Fruit fly (Drosophila melanogaster) whole organism, embryonic: ENCODE measurements around the gene barc.

Source experiments
- Adf1 ChIP-seq: fragments of 200-800 bp; sonication (Bioruptor generic); IDR thresholded peaks from 2 replicates; pipeline ENCODE4 v1.3.6; 2022; ENCODE audit warnings: missing biosample characterization, missing genetic modification characterization
- Atf6 ChIP-seq: fragments of 200-800 bp; sonication (Bioruptor generic); IDR thresholded peaks from 2 replicates; pipeline ENCODE4 v1.3.6; 2022; ENCODE audit warnings: missing biosample characterization, missing genetic modification characterization
- CG11560 ChIP-seq: fragments of 200-800 bp; sonication (Bioruptor generic); IDR thresholded peaks from 3 replicates; pipeline ENCODE4 v1.3.6; 2022; ENCODE audit warnings: missing biosample characterization, missing genetic modification characterization
- CG12236 ChIP-seq: fragments of 200-800 bp; sonication (Bioruptor generic); optimal IDR thresholded peaks from 2 replicates; lab custom pipeline; 2016; ENCODE audit warnings: missing biosample characterization, missing genetic modification characterization
- CG12299 ChIP-seq: fragments of 200-800 bp; sonication (Bioruptor generic); optimal IDR thresholded peaks from 2 replicates; lab custom pipeline; 2018; ENCODE audit warnings: missing biosample characterization, mild to moderate bottlenecking, missing genetic modification characterization
- CG13424 ChIP-seq: fragments of 200-800 bp; sonication (Bioruptor generic); optimal IDR thresholded peaks from 2 replicates; lab custom pipeline; 2019; ENCODE audit warnings: missing biosample characterization, mild to moderate bottlenecking, missing genetic modification characterization, moderate library complexity
- CG13624 ChIP-seq: fragments of 200-800 bp; sonication (Bioruptor generic); optimal IDR thresholded peaks from 2 replicates; lab custom pipeline; 2016; ENCODE audit warnings: missing biosample characterization, missing genetic modification characterization
- CG13775 ChIP-seq: fragments of 200-800 bp; sonication (Bioruptor generic); optimal IDR thresholded peaks from 3 replicates; lab custom pipeline; 2017; ENCODE audit warnings: missing biosample characterization, mild to moderate bottlenecking, missing genetic modification characterization
- CG1603 ChIP-seq: fragments of 200-800 bp; sonication (Bioruptor generic); optimal IDR thresholded peaks from 2 replicates; lab custom pipeline; 2019; ENCODE audit warnings: missing biosample characterization, mild to moderate bottlenecking, missing genetic modification characterization, moderate library complexity
- CG3726 ChIP-seq: fragments of 200-800 bp; sonication (Bioruptor generic); IDR thresholded peaks from 3 replicates; pipeline ENCODE4, ENCODE4 v1.3.6; 2022; ENCODE audit warnings: missing biosample characterization, missing genetic modification characterization
- CG3995 ChIP-seq: fragments of 200-800 bp; sonication (Bioruptor generic); optimal IDR thresholded peaks from 3 replicates; lab custom pipeline; 2016; ENCODE audit warnings: missing biosample characterization, missing genetic modification characterization
- CG4404 ChIP-seq: fragments of 200-800 bp; sonication (Bioruptor generic); IDR thresholded peaks from 2 replicates; pipeline ENCODE4 v1.3.6; 2022; ENCODE audit warnings: missing biosample characterization, missing genetic modification characterization
- CG4730 ChIP-seq: fragments of 200-800 bp; sonication (Bioruptor generic); IDR thresholded peaks from 2 replicates; pipeline ENCODE4 v1.3.6; 2022; ENCODE audit warnings: missing biosample characterization, missing genetic modification characterization
- CG5180 ChIP-seq: fragments of 200-800 bp; sonication (Bioruptor generic); optimal IDR thresholded peaks from 3 replicates; lab custom pipeline; 2017; ENCODE audit warnings: missing biosample characterization, missing genetic modification characterization, mild to moderate bottlenecking, moderate library complexity, missing genetic modification reagents
- CG5245 ChIP-seq: fragments of 200-800 bp; sonication (Bioruptor generic); optimal IDR thresholded peaks from 3 replicates; lab custom pipeline; 2016; ENCODE audit warnings: missing biosample characterization, missing genetic modification characterization
- CG7357 ChIP-seq: fragments of 200-800 bp; sonication (Bioruptor generic); IDR thresholded peaks from 3 replicates; pipeline ENCODE4 v1.3.6; 2022; ENCODE audit warnings: missing biosample characterization, missing genetic modification characterization
- CG7786 ChIP-seq: fragments of 200-800 bp; sonication (Bioruptor generic); optimal IDR thresholded peaks from 2 replicates; lab custom pipeline; 2016; ENCODE audit warnings: missing biosample characterization, missing genetic modification characterization
- CG7987 ChIP-seq: fragments of 200-800 bp; sonication (Bioruptor generic); optimal IDR thresholded peaks from 2 replicates; lab custom pipeline; 2018; ENCODE audit warnings: missing biosample characterization, mild to moderate bottlenecking, missing genetic modification characterization, moderate library complexity
- CG9437 ChIP-seq: fragments of 200-800 bp; sonication (Bioruptor generic); optimal IDR thresholded peaks from 2 replicates; lab custom pipeline; 2018; ENCODE audit warnings: missing biosample characterization, mild to moderate bottlenecking, missing genetic modification characterization
- Chrac-16 ChIP-seq: fragments of 200-800 bp; sonication (Bioruptor generic); optimal IDR thresholded peaks from 3 replicates; lab custom pipeline; 2016; ENCODE audit warnings: missing biosample characterization, missing genetic modification characterization
- Dll ChIP-seq: fragments of 200-800 bp; sonication (Bioruptor generic); IDR thresholded peaks from 4 replicates; pipeline ENCODE4 v1.3.6; 2022; ENCODE audit warnings: missing biosample characterization, missing genetic modification characterization; ENCODE audit not compliant: partially characterized antibody
- E2f2 ChIP-seq: fragments of 200-800 bp; sonication (Bioruptor generic); IDR thresholded peaks from 2 replicates; pipeline ENCODE4 v1.3.6; 2022; ENCODE audit warnings: missing biosample characterization, missing genetic modification characterization
- Gsc ChIP-seq: fragments of 200-800 bp; sonication (Bioruptor generic); IDR thresholded peaks from 2 replicates; pipeline ENCODE4 v1.3.6; 2022; ENCODE audit warnings: missing biosample characterization, missing genetic modification characterization
- Hr51 ChIP-seq, 2 experiments: fragments of 200-800 bp; sonication (Bioruptor generic); optimal IDR thresholded peaks; 2 replicates in 1 of 2; 3 replicates in 1 of 2; lab custom pipeline; 2016 to 2018; ENCODE audit warnings: missing biosample characterization in 2 of 2, missing genetic modification characterization in 2 of 2, mild to moderate bottlenecking in 1 of 2, moderate library complexity in 1 of 2
- Myb ChIP-seq: fragments of 200-800 bp; sonication (Bioruptor generic); optimal IDR thresholded peaks from 2 replicates; lab custom pipeline; 2016; ENCODE audit warnings: missing biosample characterization, missing genetic modification characterization
- Neu2 ChIP-seq: fragments of 200-800 bp; sonication (Bioruptor generic); optimal IDR thresholded peaks from 3 replicates; lab custom pipeline; 2016; ENCODE audit warnings: missing biosample characterization, missing genetic modification characterization, borderline replicate concordance
- Optix ChIP-seq: fragments of 200-800 bp; sonication (Bioruptor generic); IDR thresholded peaks from 3 replicates; pipeline ENCODE4 v1.3.6; 2022; ENCODE audit warnings: missing biosample characterization, missing genetic modification characterization
- ara ChIP-seq: fragments of 200-800 bp; sonication (Bioruptor generic); IDR thresholded peaks from 2 replicates; pipeline ENCODE4 v1.3.6; 2022; ENCODE audit warnings: missing biosample characterization, missing genetic modification characterization
- ase ChIP-seq: fragments of 200-800 bp; sonication (Bioruptor generic); IDR thresholded peaks from 3 replicates; pipeline ENCODE4 v1.3.6; 2022; ENCODE audit warnings: missing biosample characterization, missing genetic modification characterization
- ash1 ChIP-seq: fragments of 200-800 bp; sonication (Bioruptor generic); optimal IDR thresholded peaks from 2 replicates; lab custom pipeline; 2018; ENCODE audit warnings: missing biosample characterization, mild to moderate bottlenecking, missing genetic modification characterization
- az2 ChIP-seq: fragments of 200-800 bp; sonication (Bioruptor generic); optimal IDR thresholded peaks from 3 replicates; lab custom pipeline; 2016; ENCODE audit warnings: missing biosample characterization, missing genetic modification characterization
- cad ChIP-seq: fragments of >200 bp; optimal IDR thresholded peaks from 2 replicates; lab custom pipeline; 2017; ENCODE audit warnings: missing biosample characterization, missing genetic modification characterization
- crol ChIP-seq: fragments of 200-800 bp; sonication (Bioruptor generic); IDR thresholded peaks from 2 replicates; pipeline ENCODE4 v1.3.6; 2022; ENCODE audit warnings: missing biosample characterization, missing genetic modification characterization
- dan ChIP-seq: fragments of 200-800 bp; sonication (Bioruptor generic); IDR thresholded peaks from 2 replicates; pipeline ENCODE4 v1.3.6; 2022; ENCODE audit warnings: missing biosample characterization, missing genetic modification characterization
- dati ChIP-seq: fragments of 200-800 bp; sonication (Bioruptor generic); IDR thresholded peaks from 2 replicates; pipeline ENCODE4 v1.3.6; 2022; ENCODE audit warnings: missing biosample characterization, missing genetic modification characterization
- dpn ChIP-seq, 2 experiments: fragments of 200-800 bp; sonication (Bioruptor generic); optimal IDR thresholded peaks; 3 replicates each; lab custom pipeline; 2016; ENCODE audit warnings: missing biosample characterization in 2 of 2, missing genetic modification characterization in 2 of 2
- ewg ChIP-seq: fragments of 200-800 bp; sonication (Bioruptor generic); optimal IDR thresholded peaks from 3 replicates; lab custom pipeline; 2017; ENCODE audit warnings: mild to moderate bottlenecking, missing biosample characterization, missing genetic modification reagents, missing genetic modification characterization
- fd102C ChIP-seq: fragments of 200-800 bp; sonication (Bioruptor generic); optimal IDR thresholded peaks from 2 replicates; lab custom pipeline; 2018; ENCODE audit warnings: missing biosample characterization, mild to moderate bottlenecking, missing genetic modification characterization, moderate library complexity
- gcm ChIP-seq: fragments of 200-800 bp; sonication (Bioruptor generic); optimal IDR thresholded peaks from 2 replicates; lab custom pipeline; 2019; ENCODE audit warnings: missing biosample characterization, mild to moderate bottlenecking, missing genetic modification characterization, moderate library complexity
- lola ChIP-seq, 3 experiments: fragments of >200 bp in 2 of 3; fragments of 200-800 bp in 1 of 3; sonication (Bioruptor generic) in 1 of 3; optimal IDR thresholded peaks; 2 replicates each; lab custom pipeline; 2017 to 2019; ENCODE audit warnings: missing biosample characterization in 3 of 3, missing genetic modification characterization in 3 of 3, mild to moderate bottlenecking in 1 of 3, moderate library complexity in 1 of 3
- luna ChIP-seq: fragments of 200-800 bp; sonication (Bioruptor generic); optimal IDR thresholded peaks from 2 replicates; lab custom pipeline; 2016; ENCODE audit warnings: missing biosample characterization, missing genetic modification characterization
- pb ChIP-seq: fragments of 200-800 bp; sonication (Bioruptor generic); optimal IDR thresholded peaks from 3 replicates; lab custom pipeline; 2016; ENCODE audit warnings: missing biosample characterization, missing genetic modification characterization
- prd ChIP-seq, 3 experiments: fragments of >200 bp in 2 of 3; fragments of 200-800 bp in 1 of 3; sonication (Bioruptor generic) in 1 of 3; optimal IDR thresholded peaks in 2 of 3; IDR thresholded peaks in 1 of 3; 2 replicates in 2 of 3; 3 replicates in 1 of 3; pipeline versions ENCODE4 v1.3.6 to Lab custom; 2017 to 2022; ENCODE audit warnings: missing biosample characterization in 1 of 3, missing genetic modification characterization in 1 of 3
- pum ChIP-seq: fragments of 200-800 bp; sonication (Bioruptor generic); optimal IDR thresholded peaks from 2 replicates; lab custom pipeline; 2016; ENCODE audit warnings: missing biosample characterization, missing genetic modification characterization
- sqz ChIP-seq: fragments of 200-800 bp; sonication (Bioruptor generic); optimal IDR thresholded peaks from 3 replicates; lab custom pipeline; 2018; ENCODE audit warnings: missing biosample characterization, mild to moderate bottlenecking, missing genetic modification characterization
- tx ChIP-seq: fragments of 200-800 bp; sonication (Bioruptor generic); optimal IDR thresholded peaks from 2 replicates; lab custom pipeline; 2016; ENCODE audit warnings: missing biosample characterization, missing genetic modification characterization
- unc-4 ChIP-seq: fragments of 200-800 bp; sonication (Bioruptor generic); IDR thresholded peaks from 2 replicates; pipeline ENCODE4 v1.3.6; 2022; ENCODE audit warnings: missing biosample characterization, missing genetic modification characterization; ENCODE audit not compliant: partially characterized antibody
- vnd ChIP-seq: fragments of 200-800 bp; sonication (Bioruptor generic); IDR thresholded peaks from 3 replicates; pipeline ENCODE4 v1.3.6; 2022; ENCODE audit warnings: missing biosample characterization, missing genetic modification characterization; ENCODE audit not compliant: partially characterized antibody
- zf30C ChIP-seq: fragments of 200-800 bp; sonication (Bioruptor generic); optimal IDR thresholded peaks from 3 replicates; lab custom pipeline; 2018; ENCODE audit warnings: missing biosample characterization, mild to moderate bottlenecking, missing genetic modification characterization

Gene barc

dm6 chr3L:21482100-21482499, 49.2 kb upstream of the barc start (continued):
- TF ChIP-seq pb = no peak
- no peak for TF ChIP-seq lola (GFP tag; optimal IDR thresholded peaks at IDR 0.05; lab: Kevin White, UChicago)
- TF ChIP-seq dpn (GFP tag; optimal IDR thresholded peaks at IDR 0.05; lab: Kevin White, UChicago) = no peak
- no peak for TF ChIP-seq Hr51 (GFP tag; optimal IDR thresholded peaks at IDR 0.05; lab: Kevin White, UChicago)
- TF ChIP-seq CG1603 (tag; lab: Kevin White, UChicago) = no peak
- TF ChIP-seq CG7786 = no peak

dm6 chr3L:21479636-21480035, 46.7 kb upstream of the barc start:
- peak; percentile 79 for TF ChIP-seq gcm (GFP tag; lab: Kevin White, UChicago)
- TF ChIP-seq ara (GFP tag; lab: Robert Waterston, UW) = peak; percentile 48; the same call in 1 of the 2 replicates
- TF ChIP-seq CG12236 (GFP tag; lab: Kevin White, UChicago) = no peak
- no peak for TF ChIP-seq CG4404 (GFP tag; lab: Robert Waterston, UW)
- no peak for TF ChIP-seq CG13624 (GFP tag; lab: Kevin White, UChicago)
- TF ChIP-seq zf30C (GFP tag; lab: Kevin White, UChicago) = peak; percentile 83
- no peak for TF ChIP-seq CG7357 (GFP tag; lab: Robert Waterston, UW)
- peak; percentile 72 for TF ChIP-seq crol (GFP tag; lab: Robert Waterston, UW)
- TF ChIP-seq CG5245 (GFP tag; lab: Kevin White, UChicago) = no peak
- no peak for TF ChIP-seq cad
- TF ChIP-seq E2f2 = peak; percentile 18; the same call in 1 of the 2 replicates
- TF ChIP-seq ash1 (GFP tag; lab: Kevin White, UChicago) = no peak
- no peak for TF ChIP-seq CG3995 (GFP tag; lab: Kevin White, UChicago)
- TF ChIP-seq Myb = no peak
- TF ChIP-seq pb = no peak
- TF ChIP-seq Atf6 = peak; percentile 11; the same call in 1 of the 2 replicates
- peak; percentile 31; the same call in 1 of the 3 replicates for TF ChIP-seq Optix
- TF ChIP-seq ase (GFP tag; lab: Robert Waterston, UW) = no peak
- TF ChIP-seq pum (GFP tag; lab: Kevin White, UChicago) = no peak
- no peak for TF ChIP-seq fd102C (GFP tag; lab: Kevin White, UChicago)
- TF ChIP-seq luna = no peak
- peak; percentile 44; the same call in 1 of the 2 replicates for TF ChIP-seq dati (GFP tag; lab: Robert Waterston, UW)
- no peak for TF ChIP-seq prd (optimal IDR thresholded peaks at IDR 0.05; lab: Kevin White, UChicago)
- peak; percentile 32; the same call in 1 of the 3 replicates for TF ChIP-seq prd (GFP tag; IDR thresholded peaks at IDR 0.05; lab: Robert Waterston, UW)
- no peak for TF ChIP-seq Chrac-16 (GFP tag; lab: Kevin White, UChicago)
- TF ChIP-seq CG13424 (tag; lab: Kevin White, UChicago) = no peak
- no peak for TF ChIP-seq Gsc (GFP tag; lab: Robert Waterston, UW)
- no peak for TF ChIP-seq Dll (GFP tag; lab: Robert Waterston, UW)
- TF ChIP-seq CG4730 (GFP tag; lab: Robert Waterston, UW) = no peak
- TF ChIP-seq unc-4 (GFP tag; lab: Robert Waterston, UW) = no peak
- peak; percentile 13 for TF ChIP-seq CG13775 (GFP tag; lab: Kevin White, UChicago)
- TF ChIP-seq CG9437 (GFP tag; lab: Kevin White, UChicago) = peak; percentile 25
- TF ChIP-seq CG5180 = peak; percentile 48
- no peak for TF ChIP-seq CG3726 (GFP tag; lab: Robert Waterston, UW)
- TF ChIP-seq Adf1 (GFP tag; lab: Robert Waterston, UW) = peak; percentile 81
- TF ChIP-seq sqz (GFP tag; lab: Kevin White, UChicago) = peak; percentile 66
- no peak for TF ChIP-seq CG11560 (tag; lab: Robert Waterston, UW)
- TF ChIP-seq CG7987 (GFP tag; lab: Kevin White, UChicago) = peak; percentile 65
- no peak for TF ChIP-seq tx
- no peak for TF ChIP-seq dan (GFP tag; lab: Robert Waterston, UW)
- no peak for TF ChIP-seq vnd (GFP tag; lab: Robert Waterston, UW)
- peak; percentile 96 for TF ChIP-seq ewg (GFP tag; lab: Kevin White, UChicago)
- TF ChIP-seq CG12299 (tag; lab: Kevin White, UChicago) = no peak
- peak; percentile 50 for TF ChIP-seq Neu2 (GFP tag; lab: Kevin White, UChicago)
- no peak for TF ChIP-seq az2
